Worm (Caenorhabditis elegans) whole organism, L1 larva: ENCODE data around the gene C06A12.19.

Experiments used
- C34B4.2 ChIP-seq: sonication (generic microtip); optimal IDR thresholded peaks from 2 replicates; lab custom pipeline; 2017; ENCODE audit warnings: mild to moderate bottlenecking, missing genetic modification characterization, missing compliant biosample characterization
- alr-1 ChIP-seq: fragments of 200-800 bp; sonication (Bioruptor generic); optimal IDR thresholded peaks from 2 replicates; lab custom pipeline; 2018; ENCODE audit warnings: borderline replicate concordance, mild to moderate bottlenecking, missing genetic modification characterization, missing compliant biosample characterization
- ama-1 ChIP-seq: fragments of 150-350 bp; optimal IDR thresholded peaks from 2 replicates; lab custom pipeline; 2014
- ceh-88 ChIP-seq: fragments of 200-800 bp; sonication (Bioruptor generic); IDR thresholded peaks from 2 replicates; pipeline ENCODE4 v1.3.6; 2022; ENCODE audit warnings: missing genetic modification characterization, missing compliant biosample characterization
- dpl-1 ChIP-seq, 3 experiments: fragments of 150-350 bp in 2 of 3; sonication (generic microtip) in 1 of 3; optimal IDR thresholded peaks; 2 replicates each; lab custom pipeline; 2014 to 2017; ENCODE audit warnings: missing biosample characterization in 3 of 3, missing genetic modification characterization in 3 of 3, missing genetic modification reagents in 3 of 3
- efl-3 ChIP-seq: fragments of 200-800 bp; sonication (Bioruptor generic); optimal IDR thresholded peaks from 2 replicates; lab custom pipeline; 2018; ENCODE audit warnings: mild to moderate bottlenecking, missing genetic modification characterization, missing compliant biosample characterization
- egl-27 ChIP-seq, 2 experiments: fragments of 150-350 bp in 1 of 2; sonication (generic microtip); optimal IDR thresholded peaks; 3 replicates each; lab custom pipeline; 2017 to 2018; ENCODE audit warnings: missing biosample characterization in 2 of 2, missing genetic modification characterization in 2 of 2, missing genetic modification reagents in 2 of 2
- elt-2 ChIP-seq: sonication (generic microtip); optimal IDR thresholded peaks from 2 replicates; lab custom pipeline; 2016; ENCODE audit warnings: missing genetic modification characterization, mild to moderate bottlenecking, inconsistent platforms, missing compliant biosample characterization, missing genetic modification reagents
- ets-5 ChIP-seq: fragments of 200-800 bp; sonication (Bioruptor generic); IDR thresholded peaks from 2 replicates; pipeline ENCODE4 v1.3.6; 2022; ENCODE audit warnings: missing genetic modification characterization, missing compliant biosample characterization
- grh-1 ChIP-seq: fragments of 200-800 bp; sonication (Bioruptor generic); IDR thresholded peaks from 2 replicates; pipeline ENCODE4 v1.3.6; 2022; ENCODE audit warnings: missing genetic modification reagents, missing genetic modification characterization, missing compliant biosample characterization
- hlh-17 ChIP-seq: fragments of 200-800 bp; sonication (Bioruptor generic); optimal IDR thresholded peaks from 2 replicates; lab custom pipeline; 2018; ENCODE audit warnings: missing genetic modification characterization, mild to moderate bottlenecking, missing compliant biosample characterization, moderate library complexity, borderline replicate concordance
- hlh-4 ChIP-seq: sonication (generic microtip); optimal IDR thresholded peaks from 2 replicates; lab custom pipeline; 2016; ENCODE audit warnings: mild to moderate bottlenecking, missing genetic modification characterization, missing compliant biosample characterization
- hpl-2 ChIP-seq: fragments of 150-350 bp; optimal IDR thresholded peaks from 2 replicates; lab custom pipeline; 2014; ENCODE audit warnings: missing biosample characterization, missing genetic modification reagents, missing genetic modification characterization
- jun-1 ChIP-seq: fragments of 150-350 bp; optimal IDR thresholded peaks from 2 replicates; lab custom pipeline; 2014; ENCODE audit warnings: missing biosample characterization, missing genetic modification reagents, missing genetic modification characterization
- lin-15B ChIP-seq: fragments of 150-350 bp; sonication (generic microtip); optimal IDR thresholded peaks from 3 replicates; lab custom pipeline; 2014; ENCODE audit warnings: missing biosample characterization, missing genetic modification characterization
- mab-9 ChIP-seq: fragments of 200-800 bp; sonication (Bioruptor generic); IDR thresholded peaks from 2 replicates; pipeline ENCODE4 v1.3.6; 2022; ENCODE audit warnings: missing genetic modification reagents, missing genetic modification characterization, missing compliant biosample characterization
- mdl-1 ChIP-seq, 2 experiments: fragments of 150-350 bp; optimal IDR thresholded peaks; 2 replicates each; lab custom pipeline; 2014 to 2017; ENCODE audit warnings: missing biosample characterization in 2 of 2, missing genetic modification characterization in 2 of 2, inconsistent platforms in 1 of 2
- nhr-12 ChIP-seq: sonication (generic microtip); optimal IDR thresholded peaks from 2 replicates; lab custom pipeline; 2017; ENCODE audit warnings: missing biosample characterization, missing genetic modification characterization
- nhr-19 ChIP-seq: fragments of 200-800 bp; sonication (Bioruptor generic); conservative IDR thresholded peaks from 2 replicates; pipeline ENCODE4 v1.3.6; 2022; ENCODE audit warnings: missing genetic modification characterization, missing compliant biosample characterization
- nhr-237 ChIP-seq: fragments of 150-350 bp; optimal IDR thresholded peaks from 2 replicates; lab custom pipeline; 2014; ENCODE audit warnings: missing biosample characterization, missing genetic modification characterization
- nhr-84 ChIP-seq: sonication (generic microtip); optimal IDR thresholded peaks from 2 replicates; lab custom pipeline; 2017; ENCODE audit warnings: missing biosample characterization, missing genetic modification characterization
- nhr-85 ChIP-seq: sonication (generic microtip); peaks from one replicate; lab custom pipeline; 2016; ENCODE audit warnings: missing genetic modification characterization, inconsistent platforms, missing compliant biosample characterization
- nhr-90 ChIP-seq: sonication (generic microtip); optimal IDR thresholded peaks from 2 replicates; lab custom pipeline; 2016; ENCODE audit warnings: mild to moderate bottlenecking, missing genetic modification characterization, missing compliant biosample characterization; ENCODE audit not compliant: poor library complexity
- pag-3 ChIP-seq: sonication (generic microtip); optimal IDR thresholded peaks from 2 replicates; lab custom pipeline; 2017; ENCODE audit warnings: missing genetic modification characterization, mild to moderate bottlenecking, missing compliant biosample characterization, antibody characterized with exemption, borderline replicate concordance; ENCODE audit not compliant: insufficient read depth
- rnt-1 ChIP-seq: sonication (generic microtip); optimal IDR thresholded peaks from 2 replicates; lab custom pipeline; 2016; ENCODE audit warnings: mild to moderate bottlenecking, missing genetic modification characterization, moderate library complexity, missing compliant biosample characterization
- snu-23 ChIP-seq: sonication (generic microtip); optimal IDR thresholded peaks from 2 replicates; lab custom pipeline; 2016; ENCODE audit warnings: missing genetic modification characterization, missing compliant biosample characterization
- sox-4 ChIP-seq: sonication (generic microtip); optimal IDR thresholded peaks from 2 replicates; lab custom pipeline; 2016; ENCODE audit warnings: missing genetic modification characterization, missing compliant biosample characterization
- sup-37 ChIP-seq: fragments of 200-800 bp; sonication (Bioruptor generic); optimal IDR thresholded peaks from 2 replicates; lab custom pipeline; 2018; ENCODE audit warnings: mild to moderate bottlenecking, missing genetic modification characterization, missing compliant biosample characterization
- tbx-2 ChIP-seq: sonication (generic microtip); optimal IDR thresholded peaks from 2 replicates; lab custom pipeline; 2016; ENCODE audit warnings: missing genetic modification characterization, missing compliant biosample characterization
- unc-62 ChIP-seq: fragments of 150-350 bp; optimal IDR thresholded peaks from 2 replicates; lab custom pipeline; 2014; ENCODE audit warnings: missing biosample characterization, missing genetic modification reagents, missing genetic modification characterization
- unc-86 ChIP-seq: sonication (generic microtip); optimal IDR thresholded peaks from 2 replicates; lab custom pipeline; 2016; ENCODE audit warnings: missing genetic modification characterization, missing compliant biosample characterization
- xbp-1 ChIP-seq: sonication (generic microtip); optimal IDR thresholded peaks from 2 replicates; lab custom pipeline; 2016; ENCODE audit warnings: missing genetic modification characterization, missing compliant biosample characterization
- ztf-11 ChIP-seq, 2 experiments: sonication (generic microtip); optimal IDR thresholded peaks; 2 replicates each; lab custom pipeline; 2016 to 2017; ENCODE audit warnings: missing genetic modification characterization in 2 of 2, missing biosample characterization in 1 of 2, missing compliant biosample characterization in 1 of 2

Gene C06A12.19

DNA sequence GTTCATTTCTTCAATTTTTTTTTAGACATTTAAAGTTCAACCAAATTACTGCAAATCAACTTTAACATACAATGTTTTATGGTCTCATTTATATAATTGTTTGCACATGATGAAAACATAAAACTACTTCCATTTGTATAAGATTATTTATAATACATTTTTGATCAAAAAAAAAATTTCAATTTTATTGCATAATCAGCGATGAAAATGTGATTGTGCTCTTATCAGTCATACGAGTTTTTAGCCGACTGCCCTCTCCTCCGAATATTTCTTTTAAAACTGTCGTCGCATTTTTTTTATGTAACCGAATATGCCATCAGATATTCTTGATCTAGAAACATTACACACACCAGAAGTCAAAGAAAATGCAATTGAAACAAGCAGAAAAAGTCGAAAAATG lies 516 bp upstream of the C06A12.19 start, which contains the start of gene F08A7.1:
F08A7.1 (plus strand) TSS at position 191 of the 400 bp plus-strand sequence.
- no peak for TF ChIP-seq ztf-11 (tag; optimal IDR thresholded peaks at IDR 0.05; lab: Kevin White, UChicago)
- TF ChIP-seq elt-2: peak; percentile 63
- TF ChIP-seq egl-27 (tag; optimal IDR thresholded peaks at IDR 0.05; lab: Kevin White, UChicago): no peak
- TF ChIP-seq hpl-2: no peak
- peak; percentile 32 for TF ChIP-seq nhr-85 (tag; lab: Kevin White, UChicago)
- no peak for TF ChIP-seq unc-86 (tag; lab: Kevin White, UChicago)

DNA sequence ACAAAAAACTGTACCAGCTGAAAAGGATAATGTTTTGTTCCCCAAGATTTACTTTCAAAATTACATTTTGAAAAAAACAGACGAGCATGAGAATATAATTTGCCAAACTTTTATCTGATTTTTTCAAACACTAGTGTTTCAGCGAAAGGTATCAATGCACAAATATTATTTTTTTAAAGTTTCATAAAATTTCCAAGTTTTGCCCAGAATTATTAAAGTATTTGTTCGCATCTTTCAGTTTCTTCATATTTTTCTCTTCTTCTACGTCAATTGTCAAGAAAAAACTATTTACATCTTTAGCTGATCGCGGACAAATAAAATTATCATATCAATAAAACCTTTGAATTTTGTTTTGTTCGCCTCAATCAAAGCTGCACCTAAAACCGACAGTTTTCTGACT lies 2.9 kb downstream of the C06A12.19 start, which contains the start of gene C06A12.8:
C06A12.8 (plus strand) TSS at position 301 of the 400 bp plus-strand sequence.
- TF ChIP-seq rnt-1 (tag; lab: Kevin White, UChicago): no peak
- no peak for TF ChIP-seq nhr-84 (tag; lab: Kevin White, UChicago)
- no peak for TF ChIP-seq ama-1
- TF ChIP-seq grh-1: no peak
- no peak for TF ChIP-seq tbx-2
- TF ChIP-seq pag-3: no peak
- no peak for TF ChIP-seq dpl-1 (GFP tag; optimal IDR thresholded peaks at IDR 0.05; lab: Kevin White, UChicago)

DNA sequence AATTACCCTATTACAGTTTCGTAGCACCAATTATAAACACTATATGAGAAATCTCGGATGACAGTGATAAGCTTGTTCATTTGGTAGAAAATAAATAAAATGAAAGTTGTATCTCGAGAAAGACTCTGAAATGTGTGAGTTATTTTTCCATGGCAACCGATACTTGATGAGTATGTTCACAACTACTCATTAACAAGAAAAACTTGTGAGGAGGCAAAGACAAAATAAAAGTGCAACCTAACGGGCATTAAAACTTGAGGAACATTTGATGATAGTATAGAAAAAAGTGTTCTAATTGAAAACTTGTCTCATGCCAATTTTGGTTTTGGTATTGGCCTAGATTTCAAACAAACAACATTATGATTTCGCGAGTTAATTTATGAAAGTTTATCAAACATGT lies 3.3 kb downstream of the C06A12.19 start, which contains the start of gene gcy-27:
gcy-27 (minus strand) TSS at position 101 of the 400 bp plus-strand sequence.
- TF ChIP-seq xbp-1 (tag; lab: Kevin White, UChicago): no peak
- TF ChIP-seq hpl-2: no peak
- TF ChIP-seq hlh-4 (tag; lab: Kevin White, UChicago): no peak
- TF ChIP-seq C34B4.2 (tag; lab: Kevin White, UChicago): no peak
- no peak for TF ChIP-seq nhr-19 (GFP tag; lab: Robert Waterston, UW)
- TF ChIP-seq, all 84 proteins: peak for 0

DNA sequence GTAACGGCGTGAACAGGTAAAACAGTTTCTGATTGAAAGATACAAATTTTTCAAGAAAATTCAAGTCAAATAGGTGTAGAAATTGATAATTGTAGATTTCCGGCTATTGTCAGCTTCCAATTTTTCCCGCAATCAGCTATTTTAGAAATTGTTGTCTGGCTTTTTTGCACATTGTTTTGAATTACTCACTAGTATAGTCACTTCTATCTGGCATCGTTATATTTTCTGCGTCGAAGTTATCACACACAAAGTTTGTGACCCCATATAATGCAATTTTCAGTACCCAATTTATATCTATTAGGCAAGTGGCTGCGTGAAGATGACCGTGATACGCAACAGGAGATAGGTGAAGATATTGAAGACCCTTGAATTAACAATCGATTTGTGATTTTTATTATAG lies 4.7 kb downstream of the C06A12.19 start:
- TF ChIP-seq alr-1 (tag; lab: Kevin White, UChicago) (no peak), hpl-2 (no peak), sox-4 (tag; lab: Kevin White, UChicago) (no peak), nhr-85 (tag; lab: Kevin White, UChicago) (peak; percentile 51), mdl-1 (tag; optimal IDR thresholded peaks at IDR 0.05; lab: Kevin White, UChicago) (no peak), unc-62 (no peak)

DNA sequence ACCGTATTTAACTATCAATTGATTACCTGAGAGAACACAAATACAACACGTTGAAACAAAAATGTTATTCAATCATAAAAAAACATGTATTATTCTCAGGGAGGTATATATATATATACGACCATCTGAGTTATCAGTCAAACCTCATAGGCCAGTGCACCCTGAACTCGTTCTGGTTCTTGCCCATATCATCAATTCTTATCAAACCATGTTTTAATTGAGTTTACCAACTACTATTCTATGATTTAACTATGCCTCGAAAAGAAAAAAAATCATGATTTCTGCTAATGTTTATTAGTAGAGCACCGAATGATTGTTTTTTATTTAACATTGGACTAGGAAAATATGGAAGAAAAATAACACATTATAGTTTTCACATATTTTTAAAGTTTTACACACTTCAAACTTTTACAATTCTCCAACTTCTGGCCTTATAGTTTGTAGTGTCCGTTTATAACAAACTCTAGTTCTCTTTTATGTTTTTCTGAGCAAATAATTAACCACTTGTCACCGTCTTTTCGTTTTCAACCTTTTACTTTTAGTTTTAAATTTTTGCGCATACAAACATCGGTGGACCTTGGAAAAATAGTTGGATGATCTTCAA lies 7.6 kb downstream of the C06A12.19 start:
- TF ChIP-seq elt-2 (peak; percentile 49), alr-1 (tag; lab: Kevin White, UChicago) (no peak)

DNA sequence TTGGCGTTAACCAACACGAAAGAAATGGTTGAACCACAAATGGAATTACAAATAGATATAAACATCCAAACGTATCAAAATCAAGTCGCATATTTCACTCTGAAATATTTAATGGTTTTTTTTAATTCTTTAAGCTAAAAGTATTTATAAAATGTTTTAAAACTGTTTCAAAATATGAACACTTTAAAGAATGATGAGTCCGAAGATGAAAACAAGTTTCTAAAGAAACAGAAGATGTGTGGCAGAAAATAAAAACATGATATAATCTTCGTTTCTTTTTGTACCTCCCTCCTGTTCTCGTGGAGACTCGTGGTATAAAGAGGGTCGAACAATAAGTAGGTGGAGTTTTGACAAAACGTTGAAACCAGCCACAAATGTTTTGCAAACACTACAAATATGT lies 8.6 kb downstream of the C06A12.19 start, which contains the start of gene lact-6:
lact-6 (minus strand) TSS at position 101 of the 400 bp plus-strand sequence.
- no peak for TF ChIP-seq snu-23 (GFP tag; lab: Kevin White, UChicago)
- TF ChIP-seq sup-37: no peak
- TF ChIP-seq ets-5 (GFP tag; lab: Robert Waterston, UW): no peak
- TF ChIP-seq jun-1: no peak
- TF ChIP-seq nhr-237 (tag; lab: Kevin White, UChicago): no peak
- TF ChIP-seq pag-3: no peak
- no peak for TF ChIP-seq lin-15B (tag; lab: Kevin White, UChicago)
- no peak for TF ChIP-seq hlh-4 (tag; lab: Kevin White, UChicago)

DNA sequence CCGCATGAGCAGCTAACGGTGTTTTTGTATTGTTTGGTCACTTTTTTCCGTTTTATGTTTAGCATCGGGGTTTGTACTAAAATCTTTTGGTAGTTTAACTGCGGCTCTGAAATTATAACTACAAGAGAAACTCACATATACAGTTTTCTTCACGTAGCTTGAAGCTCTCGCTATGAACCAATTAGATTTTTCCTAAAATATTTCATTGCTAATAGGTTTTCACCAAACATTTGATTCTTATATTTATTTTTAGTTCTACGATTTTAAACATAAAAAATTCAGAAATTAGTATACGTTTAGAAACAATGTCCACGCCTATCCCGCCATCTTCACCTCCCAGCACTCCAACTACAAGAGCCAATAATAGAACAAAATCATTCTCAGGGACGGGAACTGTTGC lies 12.5 kb downstream of the C06A12.19 start, which contains the start of gene C06A12.3:
C06A12.3 (plus strand) TSS at position 301 of the 400 bp plus-strand sequence.
- TF ChIP-seq nhr-90 (tag; lab: Kevin White, UChicago) (no peak), sox-4 (tag; lab: Kevin White, UChicago) (no peak), mab-9 (GFP tag; lab: Robert Waterston, UW) (no peak), pag-3 (no peak), hlh-17 (GFP tag; lab: Kevin White, UChicago) (no peak), ceh-88 (GFP tag; lab: Robert Waterston, UW) (no peak), efl-3 (GFP tag; lab: Kevin White, UChicago) (no peak), nhr-12 (tag; lab: Kevin White, UChicago) (no peak), ztf-11 (tag; optimal IDR thresholded peaks at IDR 0.05; lab: Kevin White, UChicago) (no peak)
